Fruit fly (Drosophila melanogaster) whole organism, prepupa: ENCODE results near the gene CG43137.

Source experiments
- CG10631 ChIP-seq: fragments of 200-800 bp; sonication (Bioruptor generic); optimal IDR thresholded peaks from 2 replicates; lab custom pipeline; 2016; ENCODE audit warnings: missing biosample characterization, missing genetic modification characterization
- CG10669 ChIP-seq: fragments of 200-800 bp; sonication (Bioruptor generic); optimal IDR thresholded peaks from 3 replicates; lab custom pipeline; 2018; ENCODE audit warnings: missing biosample characterization, mild to moderate bottlenecking, missing genetic modification characterization, moderate library complexity
- CG11294 ChIP-seq: fragments of 200-800 bp; sonication (Bioruptor generic); IDR thresholded peaks from 2 replicates; pipeline ENCODE4 v1.3.6; 2022; ENCODE audit warnings: missing biosample characterization, missing genetic modification characterization
- CG11762 ChIP-seq: fragments of 200-800 bp; sonication (Bioruptor generic); optimal IDR thresholded peaks from 3 replicates; lab custom pipeline; 2016; ENCODE audit warnings: missing biosample characterization, missing genetic modification characterization; ENCODE audit not compliant: insufficient read depth
- CG11902 ChIP-seq: fragments of 200-800 bp; sonication (Bioruptor generic); optimal IDR thresholded peaks from 3 replicates; lab custom pipeline; 2016; ENCODE audit warnings: missing biosample characterization, missing genetic modification characterization
- CG15336 ChIP-seq: fragments of 200-800 bp; sonication (Bioruptor generic); IDR thresholded peaks from 2 replicates; pipeline ENCODE4 v1.3.6; 2022; ENCODE audit warnings: missing biosample characterization, missing genetic modification characterization
- CG16779 ChIP-seq: fragments of 200-800 bp; sonication (Bioruptor generic); optimal IDR thresholded peaks from 3 replicates; lab custom pipeline; 2017; ENCODE audit warnings: missing biosample characterization, mild to moderate bottlenecking, missing genetic modification characterization
- CG3032 ChIP-seq: fragments of 200-800 bp; optimal IDR thresholded peaks from 2 replicates; lab custom pipeline; 2019; ENCODE audit warnings: missing biosample characterization, mild to moderate bottlenecking, missing genetic modification characterization, moderate library complexity
- CG31627 ChIP-seq: fragments of 200-800 bp; sonication (Bioruptor generic); optimal IDR thresholded peaks from 3 replicates; lab custom pipeline; 2016; ENCODE audit warnings: missing biosample characterization, missing genetic modification characterization
- CG32006 ChIP-seq: fragments of 200-800 bp; sonication (Bioruptor generic); optimal IDR thresholded peaks from 3 replicates; lab custom pipeline; 2017; ENCODE audit warnings: missing biosample characterization, mild to moderate bottlenecking, missing genetic modification characterization
- CG34406 ChIP-seq: fragments of 200-800 bp; sonication (Bioruptor generic); optimal IDR thresholded peaks from 3 replicates; lab custom pipeline; 2016; ENCODE audit warnings: missing biosample characterization, missing genetic modification characterization
- CG3919 ChIP-seq: fragments of 200-800 bp; sonication (Bioruptor generic); optimal IDR thresholded peaks from 3 replicates; lab custom pipeline; 2016; ENCODE audit warnings: missing biosample characterization, missing genetic modification characterization
- CG6792 ChIP-seq: fragments of 200-800 bp; sonication (Bioruptor generic); optimal IDR thresholded peaks from 3 replicates; lab custom pipeline; 2016; ENCODE audit warnings: missing biosample characterization, missing genetic modification characterization
- CG6808 ChIP-seq: fragments of 200-800 bp; sonication (Bioruptor generic); optimal IDR thresholded peaks from 3 replicates; lab custom pipeline; 2017; ENCODE audit warnings: missing biosample characterization, missing genetic modification characterization, mild to moderate bottlenecking, moderate library complexity, missing genetic modification reagents
- CG6854 ChIP-seq: fragments of 200-800 bp; sonication (Bioruptor generic); optimal IDR thresholded peaks from 2 replicates; lab custom pipeline; 2017; ENCODE audit warnings: missing biosample characterization, mild to moderate bottlenecking, missing genetic modification characterization
- CG7368 ChIP-seq: fragments of 200-800 bp; sonication (Bioruptor generic); optimal IDR thresholded peaks from 3 replicates; lab custom pipeline; 2016; ENCODE audit warnings: missing biosample characterization, missing genetic modification characterization
- CG8119 ChIP-seq: fragments of 200-800 bp; sonication (Bioruptor generic); IDR thresholded peaks from 3 replicates; pipeline ENCODE4 v1.3.6; 2022; ENCODE audit warnings: missing biosample characterization, missing genetic modification characterization
- CG8632 ChIP-seq: fragments of 200-800 bp; sonication (Bioruptor generic); optimal IDR thresholded peaks from 3 replicates; lab custom pipeline; 2016; ENCODE audit warnings: missing biosample characterization, missing genetic modification characterization
- CG9139 ChIP-seq: fragments of 200-800 bp; sonication (Bioruptor generic); optimal IDR thresholded peaks from 3 replicates; lab custom pipeline; 2017; ENCODE audit warnings: missing biosample characterization, mild to moderate bottlenecking, missing genetic modification characterization
- Eip75B ChIP-seq: fragments of 200-800 bp; sonication (Bioruptor generic); optimal IDR thresholded peaks from 3 replicates; lab custom pipeline; 2016; ENCODE audit warnings: missing biosample characterization, missing genetic modification characterization
- Eip78C ChIP-seq: fragments of 200-800 bp; sonication (Bioruptor generic); peaks from one replicate; lab custom pipeline; 2016; ENCODE audit warnings: missing biosample characterization, missing genetic modification characterization
- Eip93F ChIP-seq: fragments of 200-800 bp; sonication (Bioruptor generic); optimal IDR thresholded peaks from 2 replicates; lab custom pipeline; 2016; ENCODE audit warnings: missing biosample characterization, mild to moderate bottlenecking, missing genetic modification characterization
- Ets96B ChIP-seq: fragments of 200-800 bp; optimal IDR thresholded peaks from 2 replicates; lab custom pipeline; 2019; ENCODE audit warnings: missing biosample characterization, mild to moderate bottlenecking, missing genetic modification characterization, moderate library complexity
- Gug ChIP-seq: fragments of 200-800 bp; sonication (Bioruptor generic); IDR thresholded peaks from 2 replicates; pipeline ENCODE4 v1.3.6; 2022; ENCODE audit warnings: missing biosample characterization, missing genetic modification characterization
- Hr38 ChIP-seq: sonication (Bioruptor generic); optimal IDR thresholded peaks from 2 replicates; lab custom pipeline; 2016; ENCODE audit warnings: missing biosample characterization, missing genetic modification characterization
- Hr4 ChIP-seq: fragments of 200-800 bp; sonication (Bioruptor generic); optimal IDR thresholded peaks from 3 replicates; lab custom pipeline; 2016; ENCODE audit warnings: missing biosample characterization, missing genetic modification characterization
- Lpt ChIP-seq: fragments of 200-800 bp; sonication (Bioruptor generic); optimal IDR thresholded peaks from 3 replicates; lab custom pipeline; 2016; ENCODE audit warnings: missing biosample characterization, missing genetic modification characterization
- OdsH ChIP-seq: fragments of 200-800 bp; sonication (Bioruptor generic); optimal IDR thresholded peaks from 3 replicates; lab custom pipeline; 2016; ENCODE audit warnings: missing biosample characterization, missing genetic modification characterization
- Smox ChIP-seq: fragments of 200-800 bp; sonication (Bioruptor generic); optimal IDR thresholded peaks from 3 replicates; lab custom pipeline; 2016; ENCODE audit warnings: missing biosample characterization, missing genetic modification characterization
- Sox102F ChIP-seq: fragments of 200-800 bp; sonication (Bioruptor generic); optimal IDR thresholded peaks from 2 replicates; lab custom pipeline; 2016; ENCODE audit warnings: missing biosample characterization, mild to moderate bottlenecking, missing genetic modification characterization
- Sox14 ChIP-seq: fragments of 200-800 bp; sonication (Bioruptor generic); optimal IDR thresholded peaks from 3 replicates; lab custom pipeline; 2016; ENCODE audit warnings: missing biosample characterization, missing genetic modification characterization
- Sox15 ChIP-seq: fragments of 200-800 bp; sonication (Bioruptor generic); optimal IDR thresholded peaks from 3 replicates; lab custom pipeline; 2016; ENCODE audit warnings: missing biosample characterization, missing genetic modification characterization
- achi ChIP-seq: fragments of 200-800 bp; sonication (Bioruptor generic); optimal IDR thresholded peaks from 3 replicates; lab custom pipeline; 2016; ENCODE audit warnings: missing biosample characterization, missing genetic modification characterization
- acj6 ChIP-seq: fragments of 200-800 bp; sonication (Bioruptor generic); optimal IDR thresholded peaks from 3 replicates; lab custom pipeline; 2016; ENCODE audit warnings: missing biosample characterization, missing genetic modification characterization
- cyc ChIP-seq: fragments of 200-800 bp; sonication (Bioruptor generic); optimal IDR thresholded peaks from 3 replicates; lab custom pipeline; 2016; ENCODE audit warnings: missing biosample characterization, missing genetic modification characterization
- dac ChIP-seq: fragments of 200-800 bp; sonication (Bioruptor generic); optimal IDR thresholded peaks from 2 replicates; lab custom pipeline; 2017; ENCODE audit warnings: missing biosample characterization, mild to moderate bottlenecking, missing genetic modification characterization
- eg ChIP-seq: fragments of 200-800 bp; sonication (Bioruptor generic); IDR thresholded peaks from 3 replicates; pipeline ENCODE4 v1.3.6; 2022; ENCODE audit warnings: missing biosample characterization, missing genetic modification characterization
- fd59A ChIP-seq: fragments of 200-800 bp; sonication (Bioruptor generic); optimal IDR thresholded peaks from 2 replicates; lab custom pipeline; 2017; ENCODE audit warnings: missing biosample characterization, mild to moderate bottlenecking, missing genetic modification characterization, missing genetic modification reagents
- fd85E ChIP-seq: fragments of 200-800 bp; sonication (Bioruptor generic); optimal IDR thresholded peaks from 3 replicates; lab custom pipeline; 2016; ENCODE audit warnings: missing biosample characterization, missing genetic modification characterization
- fkh ChIP-seq: fragments of 200-800 bp; sonication (Bioruptor generic); optimal IDR thresholded peaks from 3 replicates; lab custom pipeline; 2017; ENCODE audit warnings: missing biosample characterization, mild to moderate bottlenecking, missing genetic modification characterization, moderate library complexity
- lz ChIP-seq: fragments of 200-800 bp; sonication (Bioruptor generic); optimal IDR thresholded peaks from 3 replicates; lab custom pipeline; 2016; ENCODE audit warnings: missing biosample characterization, missing genetic modification characterization
- pdm3 ChIP-seq: fragments of 200-800 bp; sonication (Bioruptor generic); optimal IDR thresholded peaks from 3 replicates; lab custom pipeline; 2016; ENCODE audit warnings: missing biosample characterization, missing genetic modification characterization
- salr ChIP-seq, 2 experiments: fragments of 200-800 bp; sonication (Bioruptor generic); optimal IDR thresholded peaks; 3 replicates each; lab custom pipeline; 2016 to 2018; ENCODE audit warnings: missing biosample characterization in 2 of 2, missing genetic modification characterization in 2 of 2, mild to moderate bottlenecking in 1 of 2
- spab ChIP-seq: fragments of 200-800 bp; sonication (Bioruptor generic); optimal IDR thresholded peaks from 2 replicates; lab custom pipeline; 2017; ENCODE audit warnings: missing biosample characterization, mild to moderate bottlenecking, missing genetic modification characterization, missing genetic modification reagents
- ss ChIP-seq, 2 experiments: fragments of 200-800 bp; sonication (Bioruptor generic); optimal IDR thresholded peaks; 2 replicates in 1 of 2; 3 replicates in 1 of 2; lab custom pipeline; 2017 to 2018; ENCODE audit warnings: mild to moderate bottlenecking in 2 of 2, missing biosample characterization in 2 of 2, missing genetic modification characterization in 2 of 2, moderate library complexity in 1 of 2
- vri ChIP-seq: fragments of 200-800 bp; sonication (Bioruptor generic); optimal IDR thresholded peaks from 3 replicates; lab custom pipeline; 2016; ENCODE audit warnings: missing biosample characterization, mild to moderate bottlenecking, missing genetic modification characterization

Gene CG43137

dm6 chrX:5901628-5902213, 36.8 kb upstream of the CG43137 start (continued):
- peak; percentile 14 for TF ChIP-seq Smox (GFP tag; lab: Kevin White, UChicago)
- no peak for TF ChIP-seq CG11294 (GFP tag; lab: Robert Waterston, UW)
- TF ChIP-seq salr (GFP tag; optimal IDR thresholded peaks at IDR 0.05; lab: Kevin White, UChicago): peak in 1 of 2 experiments; percentile 42
- no peak for TF ChIP-seq fd85E (GFP tag; lab: Kevin White, UChicago)
- TF ChIP-seq Eip75B (GFP tag; lab: Kevin White, UChicago): peak; percentile 40
- TF ChIP-seq OdsH (GFP tag; lab: Kevin White, UChicago): peak; percentile 28
- no peak for TF ChIP-seq CG11762
- TF ChIP-seq achi (GFP tag; lab: Kevin White, UChicago): peak; percentile 19
- TF ChIP-seq Gug: no peak
- peak; percentile 46 for TF ChIP-seq CG3919
- TF ChIP-seq CG3032 (tag; lab: Kevin White, UChicago): no peak

- TF ChIP-seq CG11902 (peak; percentile 93), CG3919 (peak; percentile 98), vri (GFP tag; lab: Kevin White, UChicago) (peak; percentile 97), CG34406 (peak; percentile 95), Smox (GFP tag; lab: Kevin White, UChicago) (peak; percentile 96), CG7368 (GFP tag; lab: Kevin White, UChicago) (peak; percentile 97), Hr38 (GFP tag; lab: Kevin White, UChicago) (peak; percentile 46), spab (GFP tag; lab: Kevin White, UChicago) (peak; percentile 96), Hr4 (GFP tag; lab: Kevin White, UChicago) (peak; percentile 95), eg (GFP tag; lab: Robert Waterston, UW) (peak; percentile 98), Eip93F (peak; percentile 97), CG8632 (peak; percentile 96), ss (GFP tag; optimal IDR thresholded peaks at IDR 0.05; lab: Kevin White, UChicago) (peak; percentile 95 to 98), lz (GFP tag; lab: Kevin White, UChicago) (peak; percentile 97), CG15336 (GFP tag; lab: Robert Waterston, UW) (peak; percentile 96), CG6854 (peak; percentile 97), CG8119 (GFP tag; lab: Robert Waterston, UW) (peak; percentile 95), Eip78C (peak; percentile 99), Sox15 (GFP tag; lab: Kevin White, UChicago) (peak; percentile 93), CG6792 (GFP tag; lab: Kevin White, UChicago) (peak; percentile 97), Lpt (GFP tag; lab: Kevin White, UChicago) (peak; percentile 94), Sox102F (GFP tag; lab: Kevin White, UChicago) (peak; percentile 98), achi (GFP tag; lab: Kevin White, UChicago) (peak; percentile 96), CG31627 (GFP tag; lab: Kevin White, UChicago) (peak; percentile 96), CG9139 (GFP tag; lab: Kevin White, UChicago) (peak; percentile 91), Ets96B (peak; percentile 97), CG6808 (GFP tag; lab: Kevin White, UChicago) (peak; percentile 97), CG11294 (GFP tag; lab: Robert Waterston, UW) (peak; percentile 91), CG10631 (GFP tag; lab: Kevin White, UChicago) (peak; percentile 97), Sox14 (GFP tag; lab: Kevin White, UChicago) (peak; percentile 97), pdm3 (GFP tag; lab: Kevin White, UChicago) (peak; percentile 98), CG10669 (peak; percentile 99), fkh (GFP tag; lab: Kevin White, UChicago) (peak; percentile 38), acj6 (GFP tag; lab: Kevin White, UChicago) (peak; percentile 95), CG16779 (tag; lab: Kevin White, UChicago) (peak; percentile 96), CG32006 (peak; percentile 96), cyc (GFP tag; lab: Kevin White, UChicago) (peak; percentile 98), OdsH (GFP tag; lab: Kevin White, UChicago) (peak; percentile 96), salr (GFP tag; optimal IDR thresholded peaks at IDR 0.05; lab: Kevin White, UChicago) (peak; percentile 90 to 98), dac (GFP tag; lab: Kevin White, UChicago) (peak; percentile 93), fd59A (GFP tag; lab: Kevin White, UChicago) (peak; percentile 97)
Observed at dm6 chrX:5900146-5901093, 35.5 kb upstream of the CG43137 start, which contains the start of gene Act5C. TSS of gene Act5C (plus strand) at chrX:5900861.
